Worm (Caenorhabditis elegans): ENCODE measurements around the gene R11G1.1.

The R11G1.1 gene

DNA sequence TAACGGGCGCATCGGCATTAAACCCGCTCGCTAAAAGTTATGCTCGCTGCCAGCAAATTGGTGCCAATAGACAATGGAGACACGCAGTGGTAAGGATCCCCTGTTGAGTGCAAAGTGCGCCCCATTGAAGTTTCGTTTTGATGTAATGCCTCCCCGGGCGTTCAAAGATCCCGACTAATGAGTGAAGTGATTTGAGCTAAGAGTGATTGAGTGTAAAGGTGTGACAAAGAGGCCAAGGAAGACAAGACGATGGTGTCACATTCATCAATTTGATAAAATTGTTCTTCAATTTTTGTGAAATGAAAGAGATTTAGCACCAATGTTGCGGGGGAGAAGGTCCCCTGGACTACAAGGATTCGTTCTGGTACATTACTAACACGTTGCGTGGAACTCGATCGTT, 23.8 kb downstream of the R11G1.1 start:
- TF ChIP-seq ceh-18 (tag; optimal IDR thresholded peaks at IDR 0.05) = no peak
- peak; percentile 77 for TF ChIP-seq unc-55 (GFP tag; optimal IDR thresholded peaks at IDR 0.05)

DNA sequence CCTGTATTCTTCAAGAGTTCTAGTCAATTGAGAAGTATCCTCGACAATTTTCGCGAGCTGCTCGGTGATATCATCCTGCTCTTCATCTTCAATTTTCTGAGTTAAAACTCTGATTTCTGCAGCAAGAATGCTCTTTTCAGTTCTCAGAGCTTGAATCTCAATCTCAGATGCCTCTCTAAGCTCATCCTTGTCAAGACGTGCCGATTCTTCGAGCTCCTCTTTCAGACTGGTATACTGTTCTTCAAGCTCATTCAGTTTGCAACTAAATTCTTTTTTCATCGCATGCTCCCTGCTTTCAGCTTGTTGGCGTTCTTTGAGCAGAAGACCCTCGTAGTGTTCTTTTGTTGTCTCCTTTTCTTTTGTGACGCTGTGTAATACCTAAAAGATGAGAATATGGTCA, 27.1 kb downstream of the R11G1.1 start:
- TF ChIP-seq ceh-9 (tag; optimal IDR thresholded peaks at IDR 0.05) (no peak), madf-2 (tag; optimal IDR thresholded peaks at IDR 0.05) (no peak), ceh-24 (tag; optimal IDR thresholded peaks at IDR 0.05) (no peak), odd-2 (tag; optimal IDR thresholded peaks at IDR 0.05) (no peak), C38D4.7 (GFP tag; optimal IDR thresholded peaks at IDR 0.05) (no peak), ceh-31 (tag; optimal IDR thresholded peaks at IDR 0.05) (no peak), fkh-10 (GFP tag; optimal IDR thresholded peaks at IDR 0.05) (no peak), tbx-2 (tag; optimal IDR thresholded peaks at IDR 0.05) (no peak), hlh-6 (tag; optimal IDR thresholded peaks at IDR 0.05) (no peak), unc-3 (GFP tag; conservative IDR thresholded peaks at IDR 0.05) (no peak), unc-3 (tag; optimal IDR thresholded peaks at IDR 0.05) (no peak), C08G9.2 (tag; optimal IDR thresholded peaks at IDR 0.05) (no peak), K09A11.1 (tag; optimal IDR thresholded peaks at IDR 0.05; ENCODE audit: insufficient read depth) (no peak), sox-4 (tag; optimal IDR thresholded peaks at IDR 0.05) (no peak), che-1 (tag; optimal IDR thresholded peaks at IDR 0.05) (no peak)

DNA sequence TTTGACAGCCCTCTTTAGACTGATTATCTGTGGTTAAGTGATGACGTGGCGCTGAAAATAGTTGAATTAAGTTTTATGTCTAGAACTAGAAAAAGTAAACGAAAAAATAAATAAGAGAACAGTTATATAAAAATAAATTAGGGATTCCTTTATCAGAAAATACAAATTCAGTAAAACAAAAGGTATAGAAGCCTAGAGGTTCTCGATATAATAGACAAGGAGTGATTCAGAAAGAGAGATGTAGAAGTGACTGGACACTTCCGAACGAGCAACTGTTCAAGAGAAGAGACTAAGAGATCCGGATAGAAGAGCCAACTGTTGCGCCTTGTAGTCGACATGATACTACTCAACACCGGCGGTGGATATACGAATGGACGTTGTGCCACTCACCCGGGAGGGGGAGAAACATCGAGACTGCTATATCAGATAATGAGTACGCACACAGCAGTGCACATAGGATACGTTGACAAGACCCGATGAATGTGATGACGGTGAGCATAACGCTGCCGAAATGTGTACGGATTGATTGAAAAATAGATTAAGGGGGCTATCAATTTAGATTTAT, 29.9 kb downstream of the R11G1.1 start, which contains the start of gene tag-278:
tag-278 (minus strand) TSS at position 51 of the 565 bp plus-strand sequence.
- TF ChIP-seq ceh-18 (tag; optimal IDR thresholded peaks at IDR 0.05) (peak; percentile 77), nfya-1 (tag; optimal IDR thresholded peaks at IDR 0.05) (peak; percentile 39), hlh-6 (tag; optimal IDR thresholded peaks at IDR 0.05) (no peak), ceh-34 (tag; optimal IDR thresholded peaks at IDR 0.05) (peak; percentile 11), pat-9 (tag; optimal IDR thresholded peaks at IDR 0.05) (peak; percentile 4), eyg-1 (tag; optimal IDR thresholded peaks at IDR 0.05) (no peak), rnt-1 (tag; optimal IDR thresholded peaks at IDR 0.05) (peak; percentile 59), ceh-31 (tag; optimal IDR thresholded peaks at IDR 0.05) (peak; percentile 23), unc-55 (GFP tag; optimal IDR thresholded peaks at IDR 0.05) (peak; percentile 84)

DNA sequence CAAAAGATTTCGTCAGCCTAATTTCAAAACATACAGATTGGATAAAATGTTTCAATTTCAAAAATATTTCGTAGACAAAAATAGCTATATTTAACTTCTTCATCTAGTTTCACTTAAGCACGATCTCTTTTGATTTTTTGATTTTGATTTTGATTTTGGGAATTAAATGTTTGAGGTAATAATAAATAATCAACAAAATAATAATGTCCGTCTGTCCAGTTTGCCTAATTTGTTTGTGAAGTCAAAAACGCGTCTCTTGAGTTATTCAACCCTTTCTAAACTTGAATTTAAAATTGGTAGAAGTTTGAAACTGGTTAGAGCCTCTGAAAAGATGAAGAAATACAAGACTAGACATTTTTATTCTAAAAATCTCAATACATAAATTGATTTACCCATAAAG, 30.5 kb downstream of the R11G1.1 start:
- TF ChIP-seq nfya-1 (tag; optimal IDR thresholded peaks at IDR 0.05) = no peak
- TF ChIP-seq zip-5 (tag; optimal IDR thresholded peaks at IDR 0.05) = no peak
- no peak for TF ChIP-seq ceh-18 (tag; optimal IDR thresholded peaks at IDR 0.05)
- TF ChIP-seq pag-3 (tag; optimal IDR thresholded peaks at IDR 0.05; ENCODE audit: borderline replicate concordance) = no peak
- no peak for TF ChIP-seq lin-11 (tag; optimal IDR thresholded peaks at IDR 0.05)
- TF ChIP-seq tbx-2 (tag; optimal IDR thresholded peaks at IDR 0.05) = no peak
- no peak for TF ChIP-seq ceh-6 (GFP tag; optimal IDR thresholded peaks at IDR 0.05)
- no peak for TF ChIP-seq pha-4 (tag; optimal IDR thresholded peaks at IDR 0.05)
- TF ChIP-seq ceh-48 (tag; optimal IDR thresholded peaks at IDR 0.05) = no peak
- TF ChIP-seq madf-2 (tag; optimal IDR thresholded peaks at IDR 0.05) = no peak
- TF ChIP-seq ceh-24 (tag; optimal IDR thresholded peaks at IDR 0.05) = no peak
- no peak for TF ChIP-seq hlh-6 (tag; optimal IDR thresholded peaks at IDR 0.05)
- no peak for TF ChIP-seq unc-55 (GFP tag; optimal IDR thresholded peaks at IDR 0.05)
- TF ChIP-seq C38D4.7 (GFP tag; optimal IDR thresholded peaks at IDR 0.05) = no peak

DNA sequence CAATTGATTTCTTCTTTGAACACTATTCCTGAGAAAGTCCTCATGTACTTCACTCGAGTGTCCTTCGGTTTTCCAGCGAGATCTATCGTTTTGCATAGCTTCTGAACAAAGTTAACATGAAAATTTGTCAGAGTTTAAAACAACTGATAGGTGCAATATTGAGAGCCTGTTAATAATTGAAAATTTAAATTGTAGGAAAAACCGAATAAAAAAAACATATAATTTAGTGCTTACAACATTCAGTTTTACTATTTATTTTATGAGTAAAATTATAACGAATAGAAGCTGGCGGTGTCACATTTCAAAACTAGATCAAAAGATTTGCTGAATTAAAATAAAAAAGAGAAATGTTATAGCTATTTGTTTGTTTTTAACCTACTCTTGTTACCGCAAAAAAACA, 33.8 kb downstream of the R11G1.1 start, which contains the start of gene C02F12.8:
C02F12.8 (minus strand) TSS at position 101 of the 400 bp plus-strand sequence.
- TF ChIP-seq ceh-22 (tag; optimal IDR thresholded peaks at IDR 0.05) (no peak), fkh-6 (tag; optimal IDR thresholded peaks at IDR 0.05) (no peak), hlh-6 (tag; optimal IDR thresholded peaks at IDR 0.05) (no peak), unc-42 (tag; optimal IDR thresholded peaks at IDR 0.05) (no peak), pha-2 (tag; optimal IDR thresholded peaks at IDR 0.05) (no peak), elt-2 (tag; optimal IDR thresholded peaks at IDR 0.05) (no peak), zip-5 (tag; optimal IDR thresholded peaks at IDR 0.05) (no peak), nhr-232 (tag; optimal IDR thresholded peaks at IDR 0.05) (no peak)
